Worm (Caenorhabditis elegans) whole organism, L4/young adult: ENCODE data around the gene hlh-27.

Experiments
- dao-5 ChIP-seq: sonication (generic microtip); optimal IDR thresholded peaks from 2 replicates; lab custom pipeline; 2016; ENCODE audit warnings: missing genotype, missing genetic modification characterization, moderate library complexity, missing compliant biosample characterization
- him-1 ChIP-seq: sonication (generic microtip); optimal IDR thresholded peaks from 2 replicates; lab custom pipeline; 2016; ENCODE audit warnings: missing genotype, missing genetic modification reagents, missing genetic modification characterization, missing compliant biosample characterization

DNA sequence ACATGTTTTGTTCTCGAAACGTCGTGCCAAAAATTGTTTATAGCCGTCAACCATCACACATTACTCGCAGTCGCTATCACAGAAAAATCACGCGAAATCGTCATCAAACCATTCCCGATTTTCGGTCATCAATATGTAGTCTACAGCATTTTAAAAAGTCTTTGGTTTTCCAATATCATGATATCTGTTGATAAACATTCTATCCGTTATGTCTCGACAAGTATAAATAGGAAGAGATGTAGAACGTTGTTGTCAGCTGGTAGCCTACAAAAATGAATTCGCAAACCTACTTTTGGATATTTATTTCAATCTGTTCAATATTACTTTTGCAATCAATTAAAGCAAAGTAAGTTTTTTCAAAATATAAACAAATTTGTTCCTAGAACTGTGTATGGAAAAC is 43.6 kb downstream of the hlh-27 start, which contains the start of gene F12A10.1:
- TF ChIP-seq dao-5 (tag; lab: Kevin White, UChicago): no peak
- TF ChIP-seq him-1: no peak
